Worm (Caenorhabditis elegans) whole organism, early embryonic: ENCODE results near the gene F54D11.4.

Source experiments
- B0310.2 ChIP-seq: sonication (generic microtip); optimal IDR thresholded peaks from 2 replicates; lab custom pipeline; 2016; ENCODE audit warnings: mild to moderate bottlenecking, missing genetic modification characterization, missing compliant biosample characterization
- F13C5.2 ChIP-seq: sonication (generic microtip); optimal IDR thresholded peaks from 2 replicates; lab custom pipeline; 2017; ENCODE audit warnings: mild to moderate bottlenecking, missing genetic modification characterization, inconsistent platforms, missing compliant biosample characterization
- aly-1 ChIP-seq: sonication (generic microtip); optimal IDR thresholded peaks from 2 replicates; lab custom pipeline; 2016; ENCODE audit warnings: missing genetic modification characterization, missing compliant biosample characterization
- ama-1 ChIP-seq: fragments of 150-350 bp; optimal IDR thresholded peaks from 2 replicates; lab custom pipeline; 2014
- ceh-13 ChIP-seq: fragments of 200-800 bp; sonication (Bioruptor generic); optimal IDR thresholded peaks from 2 replicates; lab custom pipeline; 2018; ENCODE audit warnings: mild to moderate bottlenecking, missing genetic modification characterization, missing compliant biosample characterization
- ceh-36 ChIP-seq: sonication (generic microtip); optimal IDR thresholded peaks from 2 replicates; lab custom pipeline; 2016; ENCODE audit warnings: missing genetic modification characterization, inconsistent platforms, missing compliant biosample characterization
- ets-7 ChIP-seq: sonication (generic microtip); optimal IDR thresholded peaks from 2 replicates; lab custom pipeline; 2016; ENCODE audit warnings: missing genotype, missing genetic modification characterization, missing compliant biosample characterization
- flt-1 ChIP-seq: fragments of 200-800 bp; sonication (Bioruptor generic); IDR thresholded peaks from 2 replicates; pipeline ENCODE4 v1.3.6; 2022; ENCODE audit warnings: missing genetic modification characterization, missing compliant biosample characterization
- hmbx-1 ChIP-seq: sonication (generic microtip); optimal IDR thresholded peaks from 2 replicates; lab custom pipeline; 2016; ENCODE audit warnings: mild to moderate bottlenecking, missing genetic modification characterization, missing compliant biosample characterization
- hmg-4 ChIP-seq: fragments of 200-800 bp; sonication (Bioruptor generic); optimal IDR thresholded peaks from 2 replicates; lab custom pipeline; 2018; ENCODE audit warnings: mild to moderate bottlenecking, missing genetic modification characterization, missing compliant biosample characterization
- hnd-1 ChIP-seq: sonication (generic microtip); optimal IDR thresholded peaks from 2 replicates; lab custom pipeline; 2016; ENCODE audit warnings: missing genetic modification characterization, missing compliant biosample characterization
- pes-1 ChIP-seq: fragments of 200-800 bp; sonication (Bioruptor generic); IDR thresholded peaks from 2 replicates; pipeline ENCODE4 v1.3.6; 2022; ENCODE audit warnings: missing genetic modification reagents, missing genetic modification characterization, missing compliant biosample characterization
- scrt-1 ChIP-seq: fragments of 200-800 bp; sonication (Bioruptor generic); IDR thresholded peaks from 2 replicates; pipeline ENCODE4 v1.3.6; 2022; ENCODE audit warnings: missing genetic modification characterization, missing compliant biosample characterization
- sea-1 ChIP-seq: fragments of 200-800 bp; sonication (Bioruptor generic); conservative IDR thresholded peaks from 2 replicates; pipeline ENCODE4 v1.3.6; 2022; ENCODE audit warnings: missing genetic modification characterization, missing compliant biosample characterization
- tbx-11 ChIP-seq: fragments of 200-800 bp; sonication (Bioruptor generic); IDR thresholded peaks from 2 replicates; pipeline ENCODE4 v1.3.6; 2022; ENCODE audit warnings: missing genetic modification characterization, missing compliant biosample characterization
- tbx-37 ChIP-seq: fragments of 200-800 bp; sonication (Bioruptor generic); conservative IDR thresholded peaks from 2 replicates; pipeline ENCODE4 v1.3.6; 2022; ENCODE audit warnings: missing genetic modification reagents, missing genetic modification characterization, missing compliant biosample characterization
- tra-4 ChIP-seq: sonication (generic microtip); optimal IDR thresholded peaks from 2 replicates; lab custom pipeline; 2017; ENCODE audit warnings: missing genetic modification characterization, missing compliant biosample characterization

The F54D11.4 gene

DNA sequence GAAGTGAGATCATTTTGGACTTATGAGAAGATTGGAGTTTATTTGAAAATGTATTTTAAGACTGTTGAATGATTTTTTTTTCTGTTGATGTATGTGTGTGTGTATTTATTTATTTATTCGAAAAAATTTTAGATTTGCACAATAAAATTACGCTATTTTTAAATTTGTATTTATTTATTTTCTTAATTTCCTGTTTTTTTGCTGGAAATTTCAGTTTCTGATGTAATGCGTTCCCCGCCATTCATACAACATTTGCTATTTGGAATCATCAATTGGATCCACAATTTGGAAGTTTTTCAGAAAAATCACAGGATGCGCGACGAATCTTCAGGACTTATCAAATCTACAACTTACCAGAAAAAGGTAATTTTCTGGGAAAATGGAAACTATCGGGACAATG is 30.9 kb upstream of the F54D11.4 start, which contains the start of gene Y61A9LA.1:
Gene Y61A9LA.1 (plus strand): TSS at position 301 of the 400 bp plus-strand sequence.
- TF ChIP-seq scrt-1 (GFP tag; lab: Robert Waterston, UW): no peak

DNA sequence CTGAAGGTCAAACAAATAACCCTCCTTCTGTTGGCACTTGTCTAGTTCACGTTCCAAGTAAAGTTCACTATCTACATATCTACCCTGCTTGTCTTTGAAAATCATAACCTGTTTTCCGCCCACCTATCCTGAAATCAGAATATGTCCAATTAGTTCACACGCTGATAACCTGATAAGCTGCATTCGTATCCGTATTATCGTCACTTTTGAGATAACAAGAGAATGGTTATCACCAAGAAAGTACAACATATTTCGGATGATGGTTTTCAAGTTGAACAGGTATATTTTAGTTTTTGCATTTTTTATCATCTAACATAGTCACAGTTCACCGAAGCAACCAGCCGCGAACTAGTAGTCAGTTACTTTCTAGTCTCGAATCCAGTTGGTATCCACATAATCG is 25.2 kb upstream of the F54D11.4 start:
- no peak for TF ChIP-seq scrt-1 (GFP tag; lab: Robert Waterston, UW)
- TF ChIP-seq ceh-36 (tag; lab: Kevin White, UChicago): no peak
- TF ChIP-seq B0310.2 (tag; lab: Kevin White, UChicago): no peak
- TF ChIP-seq hnd-1: no peak
- TF ChIP-seq tbx-37 (GFP tag; lab: Robert Waterston, UW): no peak
- TF ChIP-seq sea-1 (GFP tag; lab: Robert Waterston, UW): no peak
- TF ChIP-seq hmg-4: no peak
- no peak for TF ChIP-seq tra-4
- TF ChIP-seq ets-7 (tag; lab: Kevin White, UChicago): no peak
- TF ChIP-seq tbx-11 (GFP tag; lab: Robert Waterston, UW): no peak
- TF ChIP-seq ama-1: no peak
- no peak for TF ChIP-seq aly-1 (tag; lab: Kevin White, UChicago)
- no peak for TF ChIP-seq pes-1 (GFP tag; lab: Robert Waterston, UW)
- no peak for TF ChIP-seq flt-1 (GFP tag; lab: Robert Waterston, UW)
- TF ChIP-seq F13C5.2 (tag; lab: Kevin White, UChicago): no peak
- no peak for TF ChIP-seq ceh-13 (GFP tag; lab: Kevin White, UChicago)
- no peak for TF ChIP-seq hmbx-1

DNA sequence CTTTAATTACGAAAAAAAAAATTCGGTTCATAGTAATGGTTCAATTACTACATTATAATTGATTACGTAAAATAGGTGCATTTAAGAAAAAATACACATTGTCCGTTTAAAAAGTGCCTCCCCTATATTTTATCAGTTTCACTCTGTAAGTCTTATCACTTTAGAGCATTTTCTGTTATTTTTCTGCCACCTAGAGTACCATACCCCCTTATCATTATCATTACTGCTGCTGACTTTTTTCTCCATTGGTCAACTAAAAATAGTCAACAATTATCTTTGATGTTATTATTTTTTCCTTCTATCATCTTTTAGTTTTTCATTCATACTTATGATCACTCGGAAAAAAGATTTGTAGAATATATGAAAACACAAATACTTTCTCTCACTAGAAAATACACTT is 17.5 kb upstream of the F54D11.4 start:
- no peak for TF ChIP-seq tbx-37 (GFP tag; lab: Robert Waterston, UW)
- TF ChIP-seq tbx-11 (GFP tag; lab: Robert Waterston, UW): no peak
- no peak for TF ChIP-seq aly-1 (tag; lab: Kevin White, UChicago)
- no peak for TF ChIP-seq B0310.2 (tag; lab: Kevin White, UChicago)
- no peak for TF ChIP-seq scrt-1 (GFP tag; lab: Robert Waterston, UW)
- TF ChIP-seq tra-4: no peak

DNA sequence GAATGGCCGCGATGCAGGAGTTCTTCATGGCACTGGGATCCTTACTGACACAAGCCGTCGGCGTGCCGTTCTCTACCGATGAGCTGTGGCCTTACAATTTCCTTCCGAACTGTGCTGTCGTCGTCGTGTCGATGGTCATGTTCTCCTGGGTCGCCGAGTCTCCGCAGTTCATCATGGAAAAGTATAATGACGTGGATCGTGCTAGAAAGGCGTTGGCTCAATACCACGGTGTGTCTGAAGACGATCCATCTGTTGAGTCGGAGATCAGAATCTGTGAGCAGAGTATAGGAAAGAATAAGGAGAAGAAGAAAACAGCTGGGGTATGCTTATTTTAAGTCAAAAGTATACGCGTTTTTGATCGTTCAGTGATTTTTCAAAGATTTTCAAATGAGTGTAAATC is 16.7 kb upstream of the F54D11.4 start:
- TF ChIP-seq scrt-1 (GFP tag; lab: Robert Waterston, UW): no peak
- TF ChIP-seq B0310.2 (tag; lab: Kevin White, UChicago): no peak
- no peak for TF ChIP-seq F13C5.2 (tag; lab: Kevin White, UChicago)
- no peak for TF ChIP-seq ceh-13 (GFP tag; lab: Kevin White, UChicago)
- no peak for TF ChIP-seq ets-7 (tag; lab: Kevin White, UChicago)
- TF ChIP-seq sea-1 (GFP tag; lab: Robert Waterston, UW): no peak
- no peak for TF ChIP-seq flt-1 (GFP tag; lab: Robert Waterston, UW)
- TF ChIP-seq tra-4: no peak
- TF ChIP-seq aly-1 (tag; lab: Kevin White, UChicago): no peak

DNA sequence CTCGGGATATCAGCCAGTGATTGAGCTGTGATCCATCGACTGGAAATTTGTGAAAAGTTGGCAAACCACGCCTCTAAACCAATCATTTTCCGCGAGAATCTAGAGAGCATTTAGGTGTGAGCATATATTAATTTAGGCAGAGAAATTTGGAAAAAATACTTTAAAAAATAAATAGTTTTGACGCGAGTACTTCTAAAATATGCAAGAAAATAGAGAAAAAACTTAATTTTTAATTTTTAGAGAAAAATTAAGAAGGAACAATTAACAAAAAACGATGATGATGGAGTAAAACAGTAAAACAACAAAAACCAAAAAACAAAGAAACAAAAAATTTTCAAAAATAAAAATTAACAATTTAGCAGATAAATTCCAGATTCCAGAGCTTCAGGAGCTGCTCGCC is 9.1 kb upstream of the F54D11.4 start, which contains the start of gene txt-6:
Gene txt-6 (minus strand): TSS at position 101 of the 400 bp plus-strand sequence.
- TF ChIP-seq flt-1 (GFP tag; lab: Robert Waterston, UW): no peak
- TF ChIP-seq tra-4: no peak
- TF ChIP-seq pes-1 (GFP tag; lab: Robert Waterston, UW): no peak

DNA sequence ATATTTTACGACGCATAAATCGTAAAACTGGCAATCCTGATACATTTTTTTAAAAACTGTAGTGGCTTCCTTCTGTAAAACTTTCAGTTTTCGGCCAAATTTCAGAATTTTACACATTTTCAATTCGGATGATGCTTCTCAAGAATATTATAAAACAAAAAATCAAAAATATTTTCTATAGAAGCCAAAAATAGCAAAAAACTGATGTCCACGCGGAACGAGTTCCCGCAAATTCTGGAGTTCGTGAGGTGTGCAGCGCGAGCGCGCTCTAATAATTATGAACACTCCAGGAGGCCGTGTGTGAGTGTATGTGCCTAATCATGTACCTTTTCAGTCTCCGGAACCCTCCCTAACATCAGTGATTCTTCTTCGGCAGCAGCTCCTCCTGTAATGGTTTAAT is 1.3 kb downstream of the F54D11.4 start, which contains the start of gene sumv-2:
Gene sumv-2 (plus strand): TSS at position 301 of the 400 bp plus-strand sequence.
- TF ChIP-seq pes-1 (GFP tag; lab: Robert Waterston, UW) (no peak), aly-1 (tag; lab: Kevin White, UChicago) (no peak), ceh-36 (tag; lab: Kevin White, UChicago) (no peak), B0310.2 (tag; lab: Kevin White, UChicago) (no peak), hnd-1 (no peak), hmbx-1 (no peak), tbx-37 (GFP tag; lab: Robert Waterston, UW) (no peak), ets-7 (tag; lab: Kevin White, UChicago) (no peak), flt-1 (GFP tag; lab: Robert Waterston, UW) (no peak), hmg-4 (no peak), sea-1 (GFP tag; lab: Robert Waterston, UW) (no peak), ama-1 (no peak)

DNA sequence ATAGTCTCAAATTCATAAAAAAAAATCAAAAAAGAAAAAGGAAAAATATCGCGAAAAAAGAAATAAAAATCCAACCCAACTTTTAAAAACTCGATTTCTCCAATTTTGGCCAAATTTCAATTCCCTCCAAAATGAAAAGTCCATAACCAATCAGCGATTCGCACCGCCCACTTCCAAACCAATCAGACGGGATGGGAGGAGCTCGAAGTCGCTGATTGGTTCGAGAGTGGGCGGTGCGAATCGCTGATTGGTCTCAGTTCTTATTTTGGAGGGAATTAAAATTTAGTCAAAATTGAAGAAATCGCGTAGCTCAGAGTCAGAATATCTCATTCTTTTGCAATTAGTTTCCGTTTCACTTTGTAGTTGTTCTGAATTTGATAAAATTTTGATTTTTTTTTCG is 7.6 kb downstream of the F54D11.4 start:
- TF ChIP-seq hmbx-1: no peak
- TF ChIP-seq F13C5.2 (tag; lab: Kevin White, UChicago): no peak
- TF ChIP-seq pes-1 (GFP tag; lab: Robert Waterston, UW): no peak
- no peak for TF ChIP-seq tbx-37 (GFP tag; lab: Robert Waterston, UW)
- TF ChIP-seq sea-1 (GFP tag; lab: Robert Waterston, UW): no peak
- no peak for TF ChIP-seq flt-1 (GFP tag; lab: Robert Waterston, UW)
- TF ChIP-seq scrt-1 (GFP tag; lab: Robert Waterston, UW): no peak

DNA sequence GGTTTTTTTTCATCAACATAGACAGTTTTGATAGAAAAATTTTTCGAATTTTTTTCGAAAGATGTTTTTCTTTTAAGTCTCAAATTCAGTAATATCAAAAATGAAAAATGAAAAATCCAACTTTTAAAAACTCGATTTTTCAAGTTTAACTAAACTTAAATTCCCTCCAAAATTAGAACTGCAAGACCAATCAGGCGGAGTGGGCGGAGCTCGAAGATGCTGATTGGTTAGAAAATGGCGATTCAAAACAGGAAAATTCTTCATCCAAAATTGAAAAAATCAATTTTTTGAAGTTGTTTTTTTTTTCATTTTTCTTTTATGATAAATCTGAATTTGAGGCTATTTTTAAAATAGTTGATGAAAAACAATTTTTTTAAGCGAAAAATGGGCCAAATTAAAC is 8.8 kb downstream of the F54D11.4 start:
- TF ChIP-seq ceh-36 (tag; lab: Kevin White, UChicago): no peak
- TF ChIP-seq hnd-1: no peak
- TF ChIP-seq ama-1: no peak
- TF ChIP-seq hmg-4: no peak
- TF ChIP-seq ets-7 (tag; lab: Kevin White, UChicago): no peak
- no peak for TF ChIP-seq flt-1 (GFP tag; lab: Robert Waterston, UW)
- TF ChIP-seq F13C5.2 (tag; lab: Kevin White, UChicago): no peak
- no peak for TF ChIP-seq tbx-37 (GFP tag; lab: Robert Waterston, UW)
- TF ChIP-seq hmbx-1: no peak
- no peak for TF ChIP-seq sea-1 (GFP tag; lab: Robert Waterston, UW)
- no peak for TF ChIP-seq ceh-13 (GFP tag; lab: Kevin White, UChicago)
- TF ChIP-seq pes-1 (GFP tag; lab: Robert Waterston, UW): no peak
- TF ChIP-seq scrt-1 (GFP tag; lab: Robert Waterston, UW): no peak
- TF ChIP-seq B0310.2 (tag; lab: Kevin White, UChicago): no peak
- no peak for TF ChIP-seq tra-4
- no peak for TF ChIP-seq aly-1 (tag; lab: Kevin White, UChicago)
- TF ChIP-seq tbx-11 (GFP tag; lab: Robert Waterston, UW): no peak
